Fruit fly (Drosophila melanogaster) whole organism, adult: ENCODE results near the gene betaGlu.

Source experiments
- CG11617 ChIP-seq: fragments of 200-800 bp; sonication (Bioruptor generic); optimal IDR thresholded peaks from 2 replicates; lab custom pipeline; 2017; ENCODE audit warnings: mild to moderate bottlenecking, missing biosample characterization, missing genetic modification reagents, missing genetic modification characterization
- CG12768 ChIP-seq: fragments of 200-800 bp; sonication (Bioruptor generic); optimal IDR thresholded peaks from 2 replicates; lab custom pipeline; 2017; ENCODE audit warnings: missing biosample characterization, missing genetic modification characterization, mild to moderate bottlenecking, moderate library complexity, missing genetic modification reagents
- CG14711 ChIP-seq: fragments of 200-800 bp; sonication (Bioruptor generic); optimal IDR thresholded peaks from 2 replicates; lab custom pipeline; 2018; ENCODE audit warnings: missing biosample characterization, mild to moderate bottlenecking, missing genetic modification characterization, moderate library complexity
- CG1620 ChIP-seq: fragments of 200-800 bp; sonication (Bioruptor generic); optimal IDR thresholded peaks from 2 replicates; lab custom pipeline; 2016; ENCODE audit warnings: missing biosample characterization, missing genetic modification characterization
- CG33017 ChIP-seq: fragments of 200-800 bp; sonication (Bioruptor generic); optimal IDR thresholded peaks from 2 replicates; lab custom pipeline; 2018; ENCODE audit warnings: missing biosample characterization, mild to moderate bottlenecking, missing genetic modification characterization, moderate library complexity
- CG5204 ChIP-seq: fragments of 200-800 bp; sonication (Bioruptor generic); optimal IDR thresholded peaks from 2 replicates; lab custom pipeline; 2016; ENCODE audit warnings: missing biosample characterization, missing genetic modification characterization
- CG7045 ChIP-seq: fragments of 200-800 bp; sonication (Bioruptor generic); optimal IDR thresholded peaks from 2 replicates; lab custom pipeline; 2017; ENCODE audit warnings: missing biosample characterization, mild to moderate bottlenecking, missing genetic modification characterization
- CG7101 ChIP-seq: fragments of 200-800 bp; sonication (Bioruptor generic); optimal IDR thresholded peaks from 2 replicates; lab custom pipeline; 2018; ENCODE audit warnings: missing biosample characterization, mild to moderate bottlenecking, missing genetic modification characterization, moderate library complexity
- Clk ChIP-seq: fragments of 200-800 bp; sonication (Bioruptor generic); optimal IDR thresholded peaks from 2 replicates; lab custom pipeline; 2017; ENCODE audit warnings: missing biosample characterization, missing genetic modification characterization
- Crg-1 ChIP-seq: fragments of 200-800 bp; sonication (Bioruptor generic); optimal IDR thresholded peaks from 2 replicates; lab custom pipeline; 2016; ENCODE audit warnings: missing biosample characterization, missing genetic modification characterization
- Hr96 ChIP-seq: fragments of 200-800 bp; sonication (Bioruptor generic); optimal IDR thresholded peaks from 2 replicates; lab custom pipeline; 2016; ENCODE audit warnings: missing biosample characterization, missing genetic modification characterization
- Mnt ChIP-seq: fragments of 200-800 bp; sonication (Bioruptor generic); optimal IDR thresholded peaks from 2 replicates; lab custom pipeline; 2016; ENCODE audit warnings: missing biosample characterization, mild to moderate bottlenecking, missing genetic modification characterization
- bab1 ChIP-seq: fragments of 200-800 bp; sonication (Bioruptor generic); optimal IDR thresholded peaks from 3 replicates; lab custom pipeline; 2019; ENCODE audit warnings: missing biosample characterization, mild to moderate bottlenecking, missing genetic modification characterization, moderate library complexity
- cic ChIP-seq: fragments of 200-800 bp; sonication (Bioruptor generic); optimal IDR thresholded peaks from 2 replicates; lab custom pipeline; 2017; ENCODE audit warnings: missing biosample characterization, mild to moderate bottlenecking, missing genetic modification characterization, moderate library complexity
- cnc ChIP-seq, 2 experiments: fragments of >200 bp; optimal IDR thresholded peaks; 2 replicates each; lab custom pipeline; 2017
- kay ChIP-seq: fragments of 200-800 bp; sonication (Bioruptor generic); peaks from one replicate; lab custom pipeline; 2016; ENCODE audit warnings: missing biosample characterization, missing genetic modification characterization, borderline replicate concordance
- ovo ChIP-seq: fragments of 200-800 bp; sonication (Bioruptor generic); optimal IDR thresholded peaks from 2 replicates; lab custom pipeline; 2016; ENCODE audit warnings: missing biosample characterization, missing genetic modification characterization
- pad ChIP-seq: fragments of 200-800 bp; sonication (Bioruptor generic); optimal IDR thresholded peaks from 3 replicates; lab custom pipeline; 2017; ENCODE audit warnings: missing biosample characterization, missing genetic modification characterization, mild to moderate bottlenecking, moderate library complexity, missing genetic modification reagents
- tj ChIP-seq: fragments of 200-800 bp; sonication (Bioruptor generic); optimal IDR thresholded peaks from 3 replicates; lab custom pipeline; 2017; ENCODE audit warnings: missing biosample characterization, mild to moderate bottlenecking, missing genetic modification characterization, moderate library complexity
- toe ChIP-seq: fragments of 200-800 bp; sonication (Bioruptor generic); optimal IDR thresholded peaks from 2 replicates; lab custom pipeline; 2016; ENCODE audit warnings: missing biosample characterization, missing genetic modification characterization

betaGlu gene

dm6 chr3R:31776583-31777362, 5.1 kb upstream of the betaGlu start, which contains the start of the genes CG2126 and faf:
CG2126 (minus strand) TSS chr3R:31776652.
faf (plus strand) TSS chr3R:31777020.
- TF ChIP-seq CG1620 (GFP tag; lab: Kevin White, UChicago) = peak; percentile 72
- TF ChIP-seq cnc (optimal IDR thresholded peaks at IDR 0.05; lab: Kevin White, UChicago) = no peak
- TF ChIP-seq cic (GFP tag; lab: Kevin White, UChicago) = peak; percentile 29
- TF ChIP-seq ovo (GFP tag; lab: Kevin White, UChicago) = peak; percentile 48
- TF ChIP-seq CG7045 (GFP tag; lab: Kevin White, UChicago) = peak; percentile 76
- TF ChIP-seq CG33017 (tag; lab: Kevin White, UChicago) = peak; percentile 76
- TF ChIP-seq kay (GFP tag; lab: Kevin White, UChicago) = no peak
- TF ChIP-seq pad = peak; percentile 50
- no peak for TF ChIP-seq Hr96 (GFP tag; lab: Kevin White, UChicago)
- TF ChIP-seq tj (GFP tag; lab: Kevin White, UChicago) = peak; percentile 47
- peak; percentile 54 for TF ChIP-seq Clk (GFP tag; lab: Kevin White, UChicago)
- no peak for TF ChIP-seq CG5204 (GFP tag; lab: Kevin White, UChicago)
- TF ChIP-seq Crg-1 = peak; percentile 66
- TF ChIP-seq Mnt (GFP tag; lab: Kevin White, UChicago) = peak; percentile 60
- peak; percentile 64 for TF ChIP-seq CG12768
- TF ChIP-seq CG14711 (tag; lab: Kevin White, UChicago) = peak; percentile 99
- TF ChIP-seq CG11617 = peak; percentile 83
- no peak for TF ChIP-seq toe (GFP tag; lab: Kevin White, UChicago)
- TF ChIP-seq bab1 (GFP tag; lab: Kevin White, UChicago) = peak; percentile 77
- peak; percentile 83 for TF ChIP-seq CG7101 (tag; lab: Kevin White, UChicago)

dm6 chr3R:31768198-31768597, 3.5 kb downstream of the betaGlu start:
- TF ChIP-seq CG7101 (tag; lab: Kevin White, UChicago) (no peak), cic (GFP tag; lab: Kevin White, UChicago) (no peak), Hr96 (GFP tag; lab: Kevin White, UChicago) (no peak), kay (GFP tag; lab: Kevin White, UChicago) (no peak), Mnt (GFP tag; lab: Kevin White, UChicago) (no peak), CG14711 (tag; lab: Kevin White, UChicago) (no peak), ovo (GFP tag; lab: Kevin White, UChicago) (no peak), tj (GFP tag; lab: Kevin White, UChicago) (no peak), CG1620 (GFP tag; lab: Kevin White, UChicago) (no peak), Crg-1 (no peak), bab1 (GFP tag; lab: Kevin White, UChicago) (no peak), cnc (optimal IDR thresholded peaks at IDR 0.05; lab: Kevin White, UChicago) (no peak), toe (GFP tag; lab: Kevin White, UChicago) (no peak), CG11617 (no peak), CG7045 (GFP tag; lab: Kevin White, UChicago) (no peak), CG33017 (tag; lab: Kevin White, UChicago) (no peak), pad (no peak), CG12768 (no peak)

- TF ChIP-seq pad (no peak), Crg-1 (no peak), CG14711 (tag; lab: Kevin White, UChicago) (no peak), bab1 (GFP tag; lab: Kevin White, UChicago) (no peak), CG1620 (GFP tag; lab: Kevin White, UChicago) (no peak), Hr96 (GFP tag; lab: Kevin White, UChicago) (no peak), CG12768 (no peak), ovo (GFP tag; lab: Kevin White, UChicago) (no peak), kay (GFP tag; lab: Kevin White, UChicago) (no peak)
These were observed 4.1 kb downstream of the betaGlu start for dm6 chr3R:31767528-31767927.

dm6 chr3R:31765145-31765544, 6.5 kb downstream of the betaGlu start:
- TF ChIP-seq Crg-1 (no peak), CG33017 (tag; lab: Kevin White, UChicago) (no peak), CG14711 (tag; lab: Kevin White, UChicago) (no peak)

dm6 chr3R:31764672-31765071, 7.0 kb downstream of the betaGlu start, which contains the start of gene CG2150:
CG2150 (minus strand) TSS chr3R:31764772.
- TF ChIP-seq CG11617 (no peak), CG12768 (no peak), CG1620 (GFP tag; lab: Kevin White, UChicago) (no peak), Clk (GFP tag; lab: Kevin White, UChicago) (no peak), CG7101 (tag; lab: Kevin White, UChicago) (no peak), Hr96 (GFP tag; lab: Kevin White, UChicago) (no peak), kay (GFP tag; lab: Kevin White, UChicago) (no peak), CG5204 (GFP tag; lab: Kevin White, UChicago) (no peak), cnc (optimal IDR thresholded peaks at IDR 0.05; lab: Kevin White, UChicago) (no peak), CG14711 (tag; lab: Kevin White, UChicago) (no peak), Mnt (GFP tag; lab: Kevin White, UChicago) (no peak)

- TF ChIP-seq CG33017 (tag; lab: Kevin White, UChicago) = no peak
- no peak for TF ChIP-seq toe (GFP tag; lab: Kevin White, UChicago)
- no peak for TF ChIP-seq CG1620 (GFP tag; lab: Kevin White, UChicago)
- TF ChIP-seq CG11617 = no peak
These were observed 9.0 kb downstream of the betaGlu start for dm6 chr3R:31762672-31763071.
